Worm (Caenorhabditis elegans): Measurements from ENCODE around the gene ctsa-1.1.

- TF ChIP-seq W03F9.2 (tag; optimal IDR thresholded peaks at IDR 0.05) = no peak
- no peak for TF ChIP-seq dao-5 (tag; optimal IDR thresholded peaks at IDR 0.05)
Observed at ce11 chrII:4771282-4771681, 33.8 kb downstream of the ctsa-1.1 start, which contains the start of gene F26G1.5.
